Worm (Caenorhabditis elegans) whole organism, young adult: Measurements from ENCODE around the gene srh-100.

Experiments used
- akir-1 ChIP-seq: fragments of 200-800 bp; sonication (Bioruptor generic); optimal IDR thresholded peaks from 2 replicates; lab custom pipeline; 2018; ENCODE audit warnings: mild to moderate bottlenecking, missing genetic modification characterization, moderate library complexity, missing compliant biosample characterization
- ccch-3 ChIP-seq: fragments of 200-800 bp; sonication (Bioruptor generic); optimal IDR thresholded peaks from 2 replicates; lab custom pipeline; 2018; ENCODE audit warnings: mild to moderate bottlenecking, missing genetic modification characterization, missing compliant biosample characterization
- ceh-40 ChIP-seq: fragments of 200-800 bp; sonication (Bioruptor generic); IDR thresholded peaks from 2 replicates; pipeline ENCODE4 v1.3.6; 2022; ENCODE audit warnings: missing genetic modification characterization, missing compliant biosample characterization
- rpc-1 ChIP-seq, 2 experiments: fragments of 150-350 bp in 1 of 2; sonication (generic microtip) in 1 of 2; optimal IDR thresholded peaks; 2 replicates each; lab custom pipeline; 2014 to 2018; ENCODE audit warnings: missing biosample characterization in 1 of 2, missing genetic modification characterization in 1 of 2, missing genetic modification reagents in 1 of 2, missing genotype in 1 of 2

DNA sequence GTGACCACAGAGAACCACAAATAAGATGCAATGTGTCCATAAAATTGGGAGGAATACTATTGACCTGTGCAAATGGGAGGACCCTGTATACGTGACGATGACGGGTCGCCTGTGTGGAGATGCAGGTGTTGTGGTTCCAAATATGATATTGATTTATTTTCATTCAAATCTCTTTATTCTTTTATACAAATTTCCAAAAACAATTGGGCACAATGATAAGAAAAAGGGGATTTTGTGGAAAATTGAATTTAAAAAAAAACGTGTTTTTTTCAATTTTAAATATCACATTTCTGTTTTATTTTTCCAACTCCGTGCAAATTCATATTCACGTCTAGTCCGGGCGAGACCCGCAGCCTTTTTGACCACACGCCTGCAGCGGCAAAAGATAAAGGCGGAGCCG lies 39.3 kb downstream of the srh-100 start, which contains the start of gene F19B10.2:
- no peak for TF ChIP-seq ccch-3
- no peak for TF ChIP-seq rpc-1 (optimal IDR thresholded peaks at IDR 0.05; lab: Kevin White, UChicago)
- no peak for TF ChIP-seq rpc-1 (tag; optimal IDR thresholded peaks at IDR 0.05; lab: Kevin White, UChicago)
- no peak for TF ChIP-seq ceh-40 (GFP tag; lab: Robert Waterston, UW)
- TF ChIP-seq akir-1 (GFP tag; lab: Kevin White, UChicago) = no peak
